Fruit fly (Drosophila melanogaster) Kc167 (cell line): Measurements from ENCODE around the gene CG45690.

Experiments used
- Myc ChIP-seq: fragments of >200 bp; optimal IDR thresholded peaks from 2 replicates; lab custom pipeline; 2017; ENCODE audit warnings: missing external identifiers
- Sin3A ChIP-seq: fragments of >200 bp; optimal IDR thresholded peaks from 2 replicates; lab custom pipeline; 2018; ENCODE audit warnings: missing external identifiers
- h ChIP-seq: fragments of >200 bp; optimal IDR thresholded peaks from 3 replicates; lab custom pipeline; 2018; ENCODE audit warnings: missing external identifiers
- insv ChIP-seq: fragments of >200 bp; optimal IDR thresholded peaks from 3 replicates; lab custom pipeline; 2018; ENCODE audit warnings: missing external identifiers
- psq ChIP-seq: fragments of >200 bp; optimal IDR thresholded peaks from 2 replicates; lab custom pipeline; 2017; ENCODE audit warnings: missing external identifiers
- ttk ChIP-seq: sonication (Bioruptor generic); optimal IDR thresholded peaks from 2 replicates; lab custom pipeline; 2017; ENCODE audit warnings: missing external identifiers

CG45690 gene

DNA sequence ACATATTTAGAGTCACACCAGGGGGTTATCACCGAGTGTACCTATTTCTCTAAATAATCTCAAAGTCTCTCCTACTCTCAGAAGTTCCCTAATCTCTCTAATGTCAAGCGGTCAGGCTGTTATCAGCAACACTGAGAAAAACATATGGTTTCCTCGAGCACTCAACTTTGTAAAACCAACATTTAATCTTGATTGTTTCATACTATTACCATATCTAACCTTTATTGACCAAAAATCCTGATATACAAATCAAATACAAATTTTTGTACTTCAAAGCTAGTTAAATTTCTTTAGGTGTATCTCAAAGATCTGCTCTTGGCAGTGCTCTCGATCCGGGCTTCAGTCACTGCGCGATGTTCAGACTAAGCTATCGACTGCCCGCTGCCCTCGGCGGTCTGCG is 45.2 kb downstream of the CG45690 start, which contains the start of gene CG6415:
TSS of gene CG6415 (plus strand) at position 341 of the 400 bp plus-strand sequence.
- TF ChIP-seq psq (lab: Kevin White, UChicago), result no peak
- no peak for TF ChIP-seq insv (lab: Kevin White, UChicago)
- no peak for TF ChIP-seq Sin3A
- no peak for TF ChIP-seq h
- TF ChIP-seq Myc (lab: Kevin White, UChicago), result no peak
- no peak for TF ChIP-seq ttk

DNA sequence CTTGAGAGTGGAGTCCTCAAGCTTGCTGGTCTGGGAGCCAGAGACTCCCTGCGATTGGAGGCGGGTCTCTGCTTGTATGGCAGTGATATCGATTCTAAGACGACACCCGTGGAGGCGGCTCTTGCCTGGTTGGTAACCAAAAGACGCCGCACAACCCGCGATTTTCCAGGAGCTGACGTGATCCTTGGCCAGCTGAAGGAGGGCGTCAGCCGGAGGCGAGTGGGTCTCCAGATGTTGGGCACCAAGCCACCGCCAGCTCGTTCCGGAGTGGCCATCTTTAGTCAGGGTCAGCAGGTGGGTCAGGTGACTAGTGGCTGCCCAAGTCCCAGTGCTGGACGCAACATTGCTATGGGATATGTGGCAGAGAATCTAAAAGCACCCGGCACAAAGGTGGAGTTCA is 46.3 kb downstream of the CG45690 start:
- TF ChIP-seq Myc (lab: Kevin White, UChicago) (no peak), ttk (no peak), insv (lab: Kevin White, UChicago) (no peak), h (no peak), psq (lab: Kevin White, UChicago) (no peak), Sin3A (no peak)

DNA sequence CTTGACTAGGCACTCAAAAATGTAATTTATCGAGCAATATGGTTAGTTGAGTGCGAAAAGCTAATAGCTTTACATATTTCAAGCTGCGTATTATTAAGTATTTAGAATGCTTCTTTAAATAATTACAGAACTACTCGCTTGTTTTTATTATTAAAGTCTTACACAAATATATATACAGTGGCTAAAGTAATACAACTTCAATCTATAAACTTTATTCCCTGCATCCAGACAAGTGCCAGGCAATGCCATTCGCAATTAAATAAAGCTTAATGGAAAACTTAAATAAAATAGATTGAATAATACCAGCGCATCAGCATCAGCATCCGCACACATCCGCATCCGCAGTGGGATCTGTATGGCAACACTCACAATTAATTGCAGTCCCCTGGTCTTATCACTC is 48.2 kb downstream of the CG45690 start:
- TF ChIP-seq h (no peak), ttk (no peak), Myc (lab: Kevin White, UChicago) (no peak), insv (lab: Kevin White, UChicago) (no peak), Sin3A (no peak), psq (lab: Kevin White, UChicago) (no peak)

DNA sequence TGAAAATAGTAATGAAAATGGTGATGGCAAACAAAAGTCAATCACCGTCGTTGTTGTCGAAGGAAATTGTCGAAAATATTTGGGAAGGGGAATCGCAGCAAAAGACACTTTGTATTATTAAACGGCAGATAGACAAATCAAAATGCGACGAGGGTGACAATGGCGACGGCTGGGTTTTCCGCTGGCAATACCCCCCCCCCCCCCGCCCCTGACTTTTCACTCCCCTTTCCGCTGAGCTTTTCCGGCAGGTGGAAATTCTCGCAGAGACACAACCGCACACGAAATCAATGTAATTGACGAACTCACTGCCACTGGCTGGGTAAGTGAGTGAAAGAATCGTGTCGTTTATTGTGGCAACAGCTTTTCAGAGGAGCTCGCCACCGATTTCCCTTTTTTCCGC is 50.0 kb downstream of the CG45690 start:
- TF ChIP-seq Myc (lab: Kevin White, UChicago), result no peak
- no peak for TF ChIP-seq h
- no peak for TF ChIP-seq ttk
- no peak for TF ChIP-seq Sin3A
- no peak for TF ChIP-seq psq (lab: Kevin White, UChicago)
- no peak for TF ChIP-seq insv (lab: Kevin White, UChicago)
